Worm (Caenorhabditis elegans) whole organism, young adult: ENCODE results near the gene phf-5.

Experiments used
- B0261.1 ChIP-seq: sonication (generic microtip); optimal IDR thresholded peaks from 2 replicates; lab custom pipeline; 2016; ENCODE audit warnings: mild to moderate bottlenecking, missing genetic modification characterization, moderate library complexity, missing compliant biosample characterization
- Y67H2A.10 ChIP-seq: fragments of 200-800 bp; sonication (Bioruptor generic); conservative IDR thresholded peaks from 2 replicates; pipeline ENCODE4 v1.3.6; 2022; ENCODE audit warnings: missing genetic modification reagents, missing genetic modification characterization, missing compliant biosample characterization
- mel-28 ChIP-seq: sonication (generic microtip); optimal IDR thresholded peaks from 2 replicates; lab custom pipeline; 2016; ENCODE audit warnings: borderline replicate concordance, mild to moderate bottlenecking, missing genetic modification characterization, missing compliant biosample characterization
- tbx-9 ChIP-seq: sonication (generic microtip); optimal IDR thresholded peaks from 2 replicates; lab custom pipeline; 2016; ENCODE audit warnings: borderline replicate concordance, missing genetic modification characterization, inconsistent platforms, missing compliant biosample characterization

ce11 chrIII:2371864-2372263 lies 28.5 kb downstream of the phf-5 start, which contains the start of gene H04J21.1:
- TF ChIP-seq Y67H2A.10 (GFP tag; lab: Robert Waterston, UW) (no peak), B0261.1 (tag; lab: Kevin White, UChicago) (no peak), mel-28 (tag; lab: Kevin White, UChicago) (no peak), tbx-9 (tag; lab: Kevin White, UChicago) (no peak)
